Worm (Caenorhabditis elegans): ENCODE results near the gene C50A2.7.
A peak's percentile ranks its signal among the peaks of the same experiment; 100 is the strongest.

Gene C50A2.7

ce11 chrIV:1167352-1167751 is 4.1 kb downstream of the C50A2.7 start:
- TF ChIP-seq skn-1 (tag; optimal IDR thresholded peaks at IDR 0.05) (peak; percentile 56), unc-98 (GFP tag; IDR thresholded peaks at IDR 0.05) (no peak)

DNA sequence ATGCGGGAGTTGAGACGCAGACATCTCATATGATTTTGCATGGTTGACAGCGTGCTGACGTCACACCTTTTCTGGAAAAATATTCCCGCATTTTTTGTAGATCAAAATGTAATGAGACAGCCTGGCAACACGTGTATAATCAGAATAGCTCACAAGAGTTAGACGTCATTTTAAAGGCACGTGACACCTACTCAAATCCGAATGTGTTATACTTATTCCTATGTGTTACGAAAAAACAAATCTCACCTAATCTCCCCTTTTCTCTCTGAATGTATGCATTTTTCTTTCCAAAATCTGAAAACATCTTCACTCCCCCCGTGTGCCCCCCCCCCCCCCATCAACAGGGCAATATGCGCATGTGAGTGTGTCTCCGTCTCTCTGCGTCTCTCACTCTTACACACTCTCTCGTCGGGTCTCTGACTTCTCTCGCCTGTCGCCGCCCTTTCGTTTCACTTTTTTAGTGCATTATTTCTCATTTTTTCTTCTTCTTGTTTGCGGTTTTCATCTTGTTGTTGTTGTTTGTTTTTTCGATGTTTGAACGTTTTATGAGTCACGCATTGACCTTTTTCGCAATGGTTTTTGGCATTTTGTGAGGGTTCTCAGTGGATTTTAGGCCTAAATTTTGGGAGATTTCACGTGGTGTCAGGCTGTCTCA is 5.2 kb downstream of the C50A2.7 start:
- peak; percentile 29 for TF ChIP-seq ceh-8 (GFP tag; optimal IDR thresholded peaks at IDR 0.05)
- TF ChIP-seq unc-62 (GFP tag; optimal IDR thresholded peaks at IDR 0.05) = no peak
- TF ChIP-seq nhr-11 (tag; optimal IDR thresholded peaks at IDR 0.05) = no peak
- TF ChIP-seq efl-3 (GFP tag; optimal IDR thresholded peaks at IDR 0.05) = no peak
- no peak for TF ChIP-seq Y116A8C.19 (tag; optimal IDR thresholded peaks at IDR 0.05; ENCODE audit: borderline replicate concordance)
- no peak for TF ChIP-seq unc-130 (tag; optimal IDR thresholded peaks at IDR 0.05)
- TF ChIP-seq C04F5.9 (tag; optimal IDR thresholded peaks at IDR 0.05) = no peak
- TF ChIP-seq ztf-11 (tag; optimal IDR thresholded peaks at IDR 0.05) = no peak
- no peak for TF ChIP-seq nhr-237 (tag; optimal IDR thresholded peaks at IDR 0.05)
- TF ChIP-seq mep-1 (tag; optimal IDR thresholded peaks at IDR 0.05) = peak; percentile 39
- no peak for TF ChIP-seq nhr-90 (tag; optimal IDR thresholded peaks at IDR 0.05; ENCODE audit: poor library complexity)
- TF ChIP-seq unc-30 (tag; optimal IDR thresholded peaks at IDR 0.05) = no peak
- no peak for TF ChIP-seq lin-13 (GFP tag; optimal IDR thresholded peaks at IDR 0.05)
- peak; percentile 71 to 76 for TF ChIP-seq efl-1 (optimal IDR thresholded peaks at IDR 0.05)
- peak; percentile 57 to 96 for TF ChIP-seq efl-1 (GFP tag; optimal IDR thresholded peaks at IDR 0.05 in 1 of 2)
- TF ChIP-seq nhr-47 (tag; optimal IDR thresholded peaks at IDR 0.05) = peak; percentile 71
- TF ChIP-seq mdl-1 (tag; optimal IDR thresholded peaks at IDR 0.05) = peak in 1 of 2 experiments; percentile 82
- TF ChIP-seq irx-1 (tag; optimal IDR thresholded peaks at IDR 0.05) = peak; percentile 37
- TF ChIP-seq fkh-10 (GFP tag; optimal IDR thresholded peaks at IDR 0.05) = no peak
- peak; percentile 83 for TF ChIP-seq nhr-85 (tag)
- TF ChIP-seq ces-1 (GFP tag; optimal IDR thresholded peaks at IDR 0.05) = no peak
- TF ChIP-seq hlh-4 (tag; optimal IDR thresholded peaks at IDR 0.05) = no peak
- peak; percentile 38 for TF ChIP-seq tbx-2 (tag; optimal IDR thresholded peaks at IDR 0.05)
- no peak for TF ChIP-seq lir-3 (tag; optimal IDR thresholded peaks at IDR 0.05; ENCODE audit: poor library complexity)
- TF ChIP-seq snpc-4 (tag; optimal IDR thresholded peaks at IDR 0.05) = peak; percentile 18
- TF ChIP-seq F16B12.6 (tag; optimal IDR thresholded peaks at IDR 0.05) = peak; percentile 6
- TF ChIP-seq isw-1 (GFP tag; IDR thresholded peaks at IDR 0.05) = no peak
- no peak for TF ChIP-seq zip-4 (GFP tag; optimal IDR thresholded peaks at IDR 0.05)
- peak; percentile 32 to 65 for TF ChIP-seq lsy-2 (tag; optimal IDR thresholded peaks at IDR 0.05)
- TF ChIP-seq ceh-88 (GFP tag; IDR thresholded peaks at IDR 0.05) = no peak
- no peak for TF ChIP-seq C34B4.2 (tag; optimal IDR thresholded peaks at IDR 0.05)
- TF ChIP-seq skn-1 (tag; optimal IDR thresholded peaks at IDR 0.05) = peak; percentile 39
- peak; percentile 54 for TF ChIP-seq snu-23 (GFP tag; optimal IDR thresholded peaks at IDR 0.05)
- TF ChIP-seq unc-86 (tag; optimal IDR thresholded peaks at IDR 0.05) = peak; percentile 47
- TF ChIP-seq ceh-63 (GFP tag; optimal IDR thresholded peaks at IDR 0.05) = no peak
- TF ChIP-seq dsc-1 (tag; optimal IDR thresholded peaks at IDR 0.05) = peak; percentile 75
- TF ChIP-seq tlp-1 (tag; optimal IDR thresholded peaks at IDR 0.05) = no peak
- TF ChIP-seq nhr-28 (tag; optimal IDR thresholded peaks at IDR 0.05) = no peak
- no peak for TF ChIP-seq fos-1 (tag; optimal IDR thresholded peaks at IDR 0.05)
- TF ChIP-seq ceh-82 (tag; optimal IDR thresholded peaks at IDR 0.05) = peak; percentile 14 to 69 (median 30)
- peak; percentile 24 for TF ChIP-seq nhr-19 (GFP tag; conservative IDR thresholded peaks at IDR 0.05)
- peak; percentile 29 for TF ChIP-seq jun-1 (tag; optimal IDR thresholded peaks at IDR 0.05)
- TF ChIP-seq grh-1 (GFP tag; IDR thresholded peaks at IDR 0.05) = no peak
- no peak for TF ChIP-seq elt-2 (tag; optimal IDR thresholded peaks at IDR 0.05)
- peak; percentile 22 to 54 for TF ChIP-seq lin-35 (GFP tag; optimal IDR thresholded peaks at IDR 0.05)
- peak; percentile 72 for TF ChIP-seq fkh-8 (tag; optimal IDR thresholded peaks at IDR 0.05)
- peak; percentile 28 for TF ChIP-seq nhr-20 (tag; optimal IDR thresholded peaks at IDR 0.05)
- no peak for TF ChIP-seq lin-39 (tag; optimal IDR thresholded peaks at IDR 0.05)
- no peak for TF ChIP-seq egl-27 (tag; optimal IDR thresholded peaks at IDR 0.05)
- TF ChIP-seq blmp-1 (tag; optimal IDR thresholded peaks at IDR 0.05) = peak; percentile 68
